Fruit fly (Drosophila melanogaster): ENCODE data around the gene DIP-iota.

Gene DIP-iota

DNA sequence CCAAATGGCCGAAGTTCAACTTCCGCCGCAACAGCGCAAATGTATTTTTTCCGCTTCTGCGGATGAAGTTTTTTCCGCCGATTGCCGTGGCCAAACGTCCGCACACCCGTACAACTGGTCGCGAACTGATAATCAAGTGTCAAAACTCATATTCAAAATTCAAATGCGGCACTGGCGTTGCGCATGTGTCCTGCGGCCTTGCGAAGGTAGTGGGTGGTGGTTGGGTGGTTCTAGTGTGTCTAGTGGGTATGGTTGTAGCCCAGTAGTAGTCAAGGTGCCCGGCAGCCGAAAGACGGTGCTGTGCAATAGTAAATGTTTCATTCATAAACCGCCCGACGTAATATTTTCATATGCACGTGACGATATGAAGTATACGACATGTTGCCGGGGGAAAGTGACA, at the start of gene DIP-iota:
DIP-iota (minus strand) TSS at position 101 of the 400 bp plus-strand sequence.
- no peak for TF ChIP-seq noc (tag; optimal IDR thresholded peaks at IDR 0.05)

DNA sequence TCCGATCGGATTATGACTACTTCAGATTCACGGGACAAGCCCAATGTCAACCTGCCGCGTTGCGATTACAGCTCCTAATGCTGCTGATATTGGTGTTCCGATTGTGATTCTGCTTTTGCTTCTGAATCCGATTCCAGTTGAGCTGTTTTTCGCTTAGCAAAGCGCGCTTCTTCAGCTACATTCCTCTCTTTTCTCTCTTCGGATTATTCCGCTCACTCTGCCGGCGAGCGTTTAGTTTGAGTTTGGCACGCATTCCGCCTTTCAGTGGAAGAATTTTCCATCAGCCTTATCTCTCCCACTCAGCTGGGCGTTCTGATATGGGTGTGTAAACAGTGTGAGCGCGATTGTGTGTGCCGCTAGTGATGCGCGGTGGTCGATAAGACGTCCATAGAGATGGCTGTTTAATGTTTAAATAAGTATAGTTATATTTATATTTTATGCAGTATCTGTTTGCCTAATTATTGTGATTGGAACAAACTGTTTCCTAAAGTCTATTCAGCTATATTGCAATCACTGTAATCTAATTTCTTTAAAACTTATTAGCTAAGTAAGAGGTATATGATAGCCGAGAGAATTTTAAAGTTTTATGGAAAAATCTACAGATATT, 46.3 kb upstream of the DIP-iota start, which contains the start of gene Galt:
Galt (minus strand) TSS at position 315 of the 607 bp plus-strand sequence.
- no peak for TF ChIP-seq noc (tag; optimal IDR thresholded peaks at IDR 0.05)

DNA sequence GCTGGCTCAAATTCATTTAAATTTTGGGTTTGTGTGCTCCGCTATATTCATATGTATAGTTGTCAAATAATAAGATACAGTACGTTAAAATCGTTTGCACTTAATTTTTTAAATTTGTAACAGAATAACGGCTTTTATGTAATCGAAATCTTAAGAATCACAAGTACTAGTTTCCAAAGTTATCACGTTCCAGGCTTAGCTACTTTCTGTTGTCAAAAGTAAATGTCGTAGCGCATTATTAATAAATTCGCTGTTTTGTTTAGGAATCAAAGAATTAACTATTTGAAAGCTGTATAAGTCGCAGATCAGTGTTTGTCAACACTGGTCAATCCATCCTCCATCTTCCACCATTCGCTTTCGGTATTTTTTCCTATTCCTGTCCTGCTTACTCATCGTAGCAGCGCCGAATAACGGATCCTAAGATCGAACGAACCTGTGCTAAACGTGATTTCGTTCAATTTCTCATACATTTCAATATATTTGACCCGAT, 42.1 kb upstream of the DIP-iota start, which contains the start of the genes CG13771, CG34310 and cup:
CG13771 (minus strand) TSS at position 51 of the 490 bp plus-strand sequence.
CG34310 (plus strand) TSS at position 103 of the 490 bp plus-strand sequence.
cup (plus strand) TSS at position 103 of the 490 bp plus-strand sequence.
- TF ChIP-seq noc (tag; optimal IDR thresholded peaks at IDR 0.05), result no peak

DNA sequence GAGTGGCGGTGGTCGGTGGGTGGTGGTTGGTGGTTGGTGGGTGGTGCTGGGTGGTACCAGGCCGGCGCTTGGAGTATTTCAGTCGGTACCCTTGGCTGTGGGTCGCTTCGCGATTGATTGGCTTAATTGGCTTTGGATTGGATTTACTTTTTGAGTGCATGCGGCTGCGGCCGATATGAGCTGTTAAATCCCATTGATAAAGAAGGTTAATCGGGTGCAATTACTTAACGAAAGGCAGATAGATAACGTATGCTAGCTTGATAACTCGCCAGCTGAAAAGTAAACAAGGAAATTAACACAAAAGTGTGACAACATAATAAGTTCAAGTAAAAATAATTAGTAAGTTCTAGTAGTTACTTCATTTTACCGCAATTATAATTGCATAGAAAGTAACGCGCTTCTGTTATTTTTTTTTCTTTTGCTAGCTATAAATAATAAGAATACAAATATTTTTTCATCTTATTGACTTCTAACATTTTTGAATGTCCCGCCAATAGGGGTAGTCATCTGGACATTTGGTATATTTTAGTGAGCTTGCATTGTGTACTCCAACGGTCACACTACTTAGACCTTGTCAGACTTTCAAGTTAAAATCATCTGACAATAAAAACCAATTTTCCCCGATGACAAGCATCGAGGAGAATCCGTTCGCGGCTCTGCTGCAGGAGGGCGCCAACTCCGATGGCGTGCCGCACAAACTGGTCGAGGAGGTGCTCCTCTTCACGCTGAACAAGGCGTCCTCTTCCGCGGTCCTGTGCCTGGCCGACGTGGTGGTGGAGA, 36.7 kb upstream of the DIP-iota start, which contains the start of the genes CG31636 and Ube4A:
CG31636 (minus strand) TSS at position 184 of the 780 bp plus-strand sequence.
Ube4A (plus strand) TSS at position 549 of the 780 bp plus-strand sequence.
- no peak for TF ChIP-seq noc (tag; optimal IDR thresholded peaks at IDR 0.05)

DNA sequence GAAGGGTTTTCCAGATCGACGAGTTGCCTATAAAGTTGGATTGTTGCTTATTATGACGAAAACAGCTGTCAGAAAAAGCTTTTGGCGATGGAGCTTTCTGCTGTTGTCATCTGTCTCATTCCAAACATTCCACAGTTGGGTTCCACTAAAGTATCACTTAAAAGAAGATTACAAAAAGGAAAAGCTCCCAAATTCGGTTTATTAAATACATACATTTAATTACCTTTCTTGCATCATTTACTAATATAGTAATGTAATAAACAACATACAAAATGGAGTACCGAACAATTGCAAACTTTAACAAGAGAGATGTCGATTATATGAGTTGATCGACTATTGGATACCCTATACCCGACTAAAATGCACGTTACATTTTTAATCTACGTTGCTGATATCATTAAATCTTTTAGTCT, 34.8 kb upstream of the DIP-iota start, which contains the start of gene CG31633:
CG31633 (minus strand) TSS at position 58 of the 413 bp plus-strand sequence.
- TF ChIP-seq noc (tag; optimal IDR thresholded peaks at IDR 0.05), result no peak

DNA sequence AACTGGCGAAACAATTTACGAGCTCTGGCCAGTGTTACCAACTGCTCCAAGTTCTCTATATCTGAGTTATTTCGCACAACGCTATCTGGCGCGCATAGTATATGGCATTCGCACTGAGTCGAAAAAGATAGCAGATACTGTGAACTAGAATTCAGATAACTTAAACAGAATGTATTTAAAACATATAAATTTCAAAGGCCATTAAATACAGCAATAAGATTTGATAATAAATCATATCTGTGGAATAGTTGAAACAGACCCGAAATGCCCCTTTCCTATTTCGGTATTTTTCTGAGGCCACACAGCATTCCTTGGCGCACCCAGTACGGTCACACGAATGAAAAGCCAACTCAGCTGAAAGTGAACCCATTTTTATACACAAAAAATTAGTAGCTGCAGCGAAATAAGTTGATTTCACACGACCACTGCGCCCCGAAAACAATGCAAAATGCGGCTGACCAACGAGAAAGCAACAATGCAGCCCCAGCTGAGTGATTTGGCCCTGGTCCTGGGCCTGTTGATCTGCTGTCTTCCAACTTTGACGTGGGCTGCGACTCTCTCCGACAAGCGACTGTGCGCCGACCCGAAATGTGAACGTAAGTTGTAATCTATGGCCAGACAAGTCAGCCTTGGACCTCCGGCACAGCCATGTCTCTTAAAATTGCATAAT, 27.7 kb upstream of the DIP-iota start, which contains the start of the genes CG31635 and Tango1:
CG31635 (minus strand) TSS at position 30 of the 670 bp plus-strand sequence.
Tango1 (plus strand) TSS at position 304 of the 670 bp plus-strand sequence.
- peak; percentile 20 for TF ChIP-seq noc (tag; optimal IDR thresholded peaks at IDR 0.05)

DNA sequence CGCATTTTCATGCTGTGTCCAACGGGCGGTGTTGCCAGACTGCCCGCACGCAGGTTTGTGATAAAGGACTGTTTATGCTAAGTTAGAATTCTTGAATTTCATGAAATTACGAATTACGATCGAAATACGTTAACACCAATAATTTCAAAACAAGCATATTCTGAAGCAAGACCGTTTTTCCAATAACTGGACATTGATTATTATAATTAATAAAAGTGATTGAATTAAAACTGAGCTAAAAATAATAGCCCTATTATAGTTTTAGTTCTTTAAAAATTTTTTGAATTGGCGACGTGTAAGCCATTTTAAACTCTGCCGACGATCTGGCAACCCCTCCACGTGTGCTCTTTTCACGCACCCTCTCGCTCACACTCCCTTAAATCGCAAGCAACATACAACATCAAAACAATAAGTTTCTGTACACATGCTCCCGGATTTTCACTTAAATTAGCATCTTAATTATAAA, 26.7 kb upstream of the DIP-iota start:
- peak; percentile 95 for TF ChIP-seq noc (tag; optimal IDR thresholded peaks at IDR 0.05)

DNA sequence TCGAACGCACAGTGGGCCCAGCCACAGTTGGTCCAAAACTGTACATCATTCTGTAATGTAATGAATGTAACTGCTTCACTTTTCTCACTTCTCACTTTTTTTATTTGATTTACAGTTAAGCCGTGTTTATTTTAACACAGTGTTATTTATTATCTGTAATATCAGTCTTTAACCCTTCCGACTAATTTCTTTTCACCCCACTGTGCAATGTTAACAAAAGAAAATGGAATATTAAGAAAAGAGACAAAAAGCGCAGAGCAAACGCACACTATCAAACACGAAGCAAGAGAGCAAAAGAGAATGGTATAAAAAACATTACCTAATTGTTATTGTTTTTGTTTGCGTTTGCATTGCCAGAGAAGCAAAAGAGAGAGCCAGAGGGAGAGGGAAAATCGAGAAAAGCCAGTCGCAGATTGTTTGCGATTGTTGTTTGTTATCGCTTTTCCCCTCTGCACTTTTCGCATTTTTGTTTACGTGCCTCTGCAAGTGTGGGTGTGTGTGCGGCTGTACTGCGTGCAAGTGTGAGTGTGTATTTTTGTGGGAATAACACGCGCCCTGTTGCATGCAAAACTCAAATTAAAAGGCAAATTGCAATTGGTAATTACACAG, 25.7 kb upstream of the DIP-iota start:
- TF ChIP-seq noc (tag; optimal IDR thresholded peaks at IDR 0.05), result peak; percentile 92

DNA sequence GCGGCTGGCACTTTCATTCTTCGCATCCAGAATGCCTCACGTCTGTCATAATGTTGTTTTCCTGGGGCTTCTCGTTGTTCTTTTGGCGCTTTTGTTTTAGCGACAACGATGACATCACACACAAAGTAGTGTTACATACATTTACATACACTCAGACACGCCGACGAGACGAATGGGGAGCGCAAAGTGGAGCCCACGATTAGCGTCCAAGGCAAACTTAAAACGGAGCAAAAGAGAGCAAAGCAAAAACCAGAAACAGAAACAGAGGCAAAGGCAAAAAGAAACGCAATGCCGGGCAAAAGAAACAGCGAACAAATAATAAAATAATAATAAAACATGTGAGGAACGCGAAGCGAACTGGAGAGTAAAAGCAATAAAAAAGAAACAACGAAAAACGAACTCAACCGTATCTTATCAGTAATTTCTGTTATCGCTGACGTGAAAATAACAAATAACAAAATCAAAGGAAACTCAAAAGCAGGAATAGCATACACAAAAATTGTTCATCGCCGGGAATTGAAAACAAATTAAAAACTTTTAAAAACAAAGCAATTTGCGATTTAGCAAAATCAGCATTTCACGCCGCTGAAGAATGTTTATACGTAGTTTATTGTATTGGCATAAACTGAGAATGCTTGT, 23.0 kb upstream of the DIP-iota start:
- peak; percentile 33 for TF ChIP-seq noc (tag; optimal IDR thresholded peaks at IDR 0.05)

DNA sequence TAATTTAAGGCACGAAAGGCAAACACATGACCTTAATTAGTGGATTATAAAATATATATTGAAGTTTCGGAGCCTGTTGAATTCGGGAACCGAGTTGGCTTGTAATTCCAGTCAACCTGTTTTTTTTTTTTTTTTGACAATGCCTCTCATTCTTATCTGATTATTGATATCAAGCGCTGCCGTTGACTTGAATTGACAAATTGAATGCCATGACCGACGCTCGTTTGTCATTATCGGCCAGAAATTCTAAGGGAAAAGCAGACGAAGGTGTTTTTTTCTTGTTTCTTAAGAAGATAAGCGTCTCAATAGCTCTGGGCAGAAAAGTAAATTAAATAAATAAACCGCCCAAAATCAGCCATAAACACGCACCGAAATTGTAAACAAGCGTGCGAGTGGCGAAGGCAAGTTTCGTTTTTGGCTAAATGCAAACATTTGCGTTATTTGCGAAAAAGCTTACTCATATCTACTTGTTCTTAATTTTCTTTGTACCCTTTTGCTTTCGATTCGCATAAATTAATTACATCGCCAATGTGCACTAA, 21.8 kb upstream of the DIP-iota start:
- peak; percentile 33 for TF ChIP-seq noc (tag; optimal IDR thresholded peaks at IDR 0.05)

DNA sequence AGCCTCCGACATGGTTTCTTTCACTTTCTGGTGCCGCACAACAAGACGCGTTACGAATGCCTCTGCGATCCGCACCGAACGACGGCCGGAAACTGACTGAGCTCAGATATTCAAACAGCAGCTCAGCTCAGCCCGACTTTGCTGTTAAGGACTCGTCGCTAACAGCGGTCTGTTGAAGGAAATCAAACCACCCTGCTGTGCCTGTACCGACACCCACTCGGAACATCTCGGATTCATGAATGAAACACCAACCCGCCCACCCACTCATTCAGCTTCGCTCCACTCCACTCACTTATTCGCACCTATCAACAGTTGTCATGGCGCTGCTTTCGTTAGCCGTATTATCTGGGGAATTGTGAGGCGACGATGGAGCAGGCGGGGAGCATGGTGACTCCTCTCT, 10.8 kb upstream of the DIP-iota start, which contains the start of gene Oatp26F:
Oatp26F (minus strand) TSS at position 101 of the 400 bp plus-strand sequence.
- no peak for TF ChIP-seq noc (tag; optimal IDR thresholded peaks at IDR 0.05)

DNA sequence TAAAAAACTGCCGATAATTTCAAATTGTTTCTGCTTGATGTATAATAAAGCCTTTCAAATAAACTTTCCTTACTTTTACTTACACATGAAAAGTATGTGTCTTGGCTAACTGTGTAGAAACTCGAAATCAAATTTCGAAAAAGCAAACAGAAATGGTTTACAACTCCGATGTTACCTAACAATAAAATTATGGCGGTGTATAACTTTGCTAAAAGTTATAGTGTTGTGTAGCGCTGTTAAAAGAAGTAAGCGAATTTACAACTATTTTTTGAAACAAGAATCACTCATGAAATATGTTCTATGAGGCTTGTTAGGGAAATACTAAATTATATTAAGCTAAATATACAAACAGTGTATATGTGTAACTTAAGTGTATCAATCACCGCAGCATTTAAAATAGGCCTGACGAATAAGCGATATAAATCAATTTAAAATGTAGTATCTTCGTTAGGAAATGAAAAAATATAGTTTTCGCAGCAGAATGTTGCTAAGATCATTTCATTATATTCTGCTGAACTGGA, 1.2 kb upstream of the DIP-iota start, which contains the start of gene CG34345:
CG34345 (plus strand) TSS at position 471 of the 521 bp plus-strand sequence.
- no peak for TF ChIP-seq noc (tag; optimal IDR thresholded peaks at IDR 0.05)

DNA sequence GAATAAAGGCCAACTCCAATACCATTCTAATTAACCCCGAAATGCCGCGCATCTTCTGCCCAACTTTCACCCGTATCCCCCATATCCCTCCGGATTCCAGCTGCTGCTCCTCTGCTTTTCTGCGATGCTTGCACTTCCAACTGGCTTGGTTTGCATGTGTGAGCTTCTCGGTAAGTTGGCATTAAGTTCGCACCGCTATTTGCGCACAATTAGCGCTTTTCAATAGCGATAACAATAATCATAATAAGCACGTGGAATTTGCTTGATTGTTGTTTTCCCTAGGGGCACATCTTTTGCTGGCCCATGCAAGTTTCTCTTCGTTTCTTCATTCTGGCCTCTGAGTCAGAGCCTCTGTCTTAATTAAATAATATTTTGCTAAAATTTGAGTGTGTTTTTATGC, 531 bp upstream of the DIP-iota start:
- TF ChIP-seq noc (tag; optimal IDR thresholded peaks at IDR 0.05), result no peak
